Worm (Caenorhabditis elegans): ENCODE results near the gene F47B7.2.

- TF ChIP-seq ztf-11 (tag; optimal IDR thresholded peaks at IDR 0.05) (no peak), hlh-1 (tag; optimal IDR thresholded peaks at IDR 0.05) (no peak), nhr-237 (tag; optimal IDR thresholded peaks at IDR 0.05) (no peak), snpc-4 (tag; optimal IDR thresholded peaks at IDR 0.05) (no peak)
Measured at ce11 chrX:3823869-3824268, 51.3 kb downstream of the F47B7.2 start.
